Fruit fly (Drosophila melanogaster): ENCODE results near the gene WDR79.

WDR79 gene

DNA sequence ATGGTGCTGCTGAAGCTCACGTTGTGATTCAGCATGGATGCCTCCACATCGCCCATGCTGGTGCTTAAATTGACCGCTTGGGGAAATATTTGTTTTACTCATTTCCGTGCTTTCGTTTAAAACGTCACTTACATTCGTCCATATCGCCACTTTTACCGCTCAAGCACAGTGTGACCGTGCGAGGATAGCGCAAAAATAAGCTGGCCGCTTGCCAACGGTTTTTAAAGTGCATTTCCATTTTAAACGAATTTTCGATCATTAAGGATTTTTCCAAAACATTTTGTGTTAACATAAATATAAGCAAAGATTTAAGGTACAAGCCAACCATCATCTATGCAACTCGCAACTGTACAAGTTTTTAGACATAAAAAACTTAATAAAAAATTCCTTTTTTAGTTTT, at the start of gene WDR79:
Gene WDR79, minus strand, starts transcription at position 298 of the 400 bp plus-strand sequence.
- TF ChIP-seq CG32121 (GFP tag; IDR thresholded peaks at IDR 0.05) (no peak), CG34367 (tag; optimal IDR thresholded peaks at IDR 0.05) (no peak), Ets98B (GFP tag; IDR thresholded peaks at IDR 0.05) (no peak)

DNA sequence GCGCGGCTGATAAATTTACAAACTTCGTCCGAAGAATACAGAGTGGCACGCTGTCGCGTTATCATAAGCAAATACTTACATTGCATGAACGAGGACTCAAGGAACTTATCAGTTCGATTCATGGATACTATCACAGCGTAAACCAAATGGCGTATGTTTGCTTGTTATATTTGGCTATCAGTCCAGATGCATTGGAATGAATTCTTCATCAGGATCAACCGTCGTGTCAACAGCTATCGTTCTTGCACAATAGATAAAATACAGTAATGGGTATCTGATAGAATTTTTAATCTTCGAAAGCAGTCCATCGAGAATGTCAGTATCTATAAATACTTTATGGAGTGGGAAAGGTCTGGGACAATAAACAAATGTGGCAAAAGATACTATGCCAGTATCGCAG, 49.6 kb upstream of the WDR79 start:
- TF ChIP-seq CG10348 (GFP tag; IDR thresholded peaks at IDR 0.05) (no peak), fd96Ca (GFP tag; IDR thresholded peaks at IDR 0.05) (no peak), CG12605 (GFP tag; IDR thresholded peaks at IDR 0.05) (no peak)

DNA sequence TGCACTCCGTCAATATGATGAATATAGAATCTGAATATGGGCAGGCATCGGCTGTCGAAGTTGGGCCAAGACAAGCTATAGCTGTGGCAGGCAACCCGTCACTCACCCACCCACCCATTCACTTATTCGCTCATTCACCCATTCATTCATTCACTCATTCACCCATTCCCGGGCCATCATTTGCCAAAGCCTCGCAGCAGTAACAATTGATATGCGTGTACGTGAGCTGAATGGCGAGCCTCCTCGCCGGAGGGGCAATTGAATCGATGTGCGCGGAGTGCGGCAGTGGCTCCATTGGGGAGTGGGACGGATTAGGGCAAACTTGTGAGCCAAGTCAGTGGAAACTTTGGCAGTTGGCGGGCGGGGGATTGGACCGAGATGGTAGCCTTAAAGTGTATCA, 48.8 kb upstream of the WDR79 start:
- TF ChIP-seq CG32121 (GFP tag; IDR thresholded peaks at IDR 0.05) = no peak
- no peak for TF ChIP-seq CG10348 (GFP tag; IDR thresholded peaks at IDR 0.05)
- no peak for TF ChIP-seq CG17806 (tag; optimal IDR thresholded peaks at IDR 0.05)
- TF ChIP-seq Pif1A (GFP tag; optimal IDR thresholded peaks at IDR 0.05) = no peak
- no peak for TF ChIP-seq CG12605 (GFP tag; IDR thresholded peaks at IDR 0.05)
- no peak for TF ChIP-seq CG8159 (tag; optimal IDR thresholded peaks at IDR 0.05)
- no peak for TF ChIP-seq CG8301 (tag; optimal IDR thresholded peaks at IDR 0.05)
- TF ChIP-seq CG14655 (GFP tag; optimal IDR thresholded peaks at IDR 0.05) = no peak
- TF ChIP-seq CG15710 (tag; optimal IDR thresholded peaks at IDR 0.05) = no peak
- TF ChIP-seq EcR (GFP tag; optimal IDR thresholded peaks at IDR 0.05) = no peak
- no peak for TF ChIP-seq rn (GFP tag; IDR thresholded peaks at IDR 0.05)
- no peak for TF ChIP-seq Snoo (tag; optimal IDR thresholded peaks at IDR 0.05)
- TF ChIP-seq Ets98B (GFP tag; IDR thresholded peaks at IDR 0.05) = no peak
- no peak for TF ChIP-seq CG13204 (GFP tag; optimal IDR thresholded peaks at IDR 0.05)
- TF ChIP-seq CG9948 (tag; optimal IDR thresholded peaks at IDR 0.05) = no peak
- TF ChIP-seq Pif1B (GFP tag; optimal IDR thresholded peaks at IDR 0.05) = no peak
- no peak for TF ChIP-seq CG4496 (GFP tag; IDR thresholded peaks at IDR 0.05)
- no peak for TF ChIP-seq CG34367 (tag; optimal IDR thresholded peaks at IDR 0.05)
- TF ChIP-seq fd96Ca (GFP tag; IDR thresholded peaks at IDR 0.05) = no peak

DNA sequence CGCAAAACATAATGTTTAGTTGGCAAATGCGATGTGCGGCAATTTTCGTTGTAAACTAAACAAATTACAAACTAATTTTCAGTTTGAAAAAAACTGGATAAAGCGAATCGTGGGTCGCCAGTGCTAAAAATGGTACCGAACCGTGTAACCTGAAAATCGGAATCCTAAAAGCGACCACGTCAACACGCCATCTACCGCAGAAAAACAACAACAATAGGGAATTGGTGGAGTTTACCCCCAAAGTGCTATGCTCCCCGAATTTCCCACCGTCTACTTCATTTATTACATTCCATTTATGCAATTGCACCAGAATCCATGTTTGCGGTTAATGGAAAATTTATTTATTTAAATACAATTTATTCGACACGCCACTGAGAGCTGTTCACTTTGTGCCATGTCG, 45.4 kb upstream of the WDR79 start:
- no peak for TF ChIP-seq gl (tag; optimal IDR thresholded peaks at IDR 0.05)
- TF ChIP-seq Pif1B (GFP tag; optimal IDR thresholded peaks at IDR 0.05) = no peak
- TF ChIP-seq CG15710 (tag; optimal IDR thresholded peaks at IDR 0.05) = no peak
- no peak for TF ChIP-seq CG17806 (tag; optimal IDR thresholded peaks at IDR 0.05)
- TF ChIP-seq Snoo (tag; optimal IDR thresholded peaks at IDR 0.05) = no peak
- TF ChIP-seq CG13204 (GFP tag; optimal IDR thresholded peaks at IDR 0.05) = no peak
- TF ChIP-seq CG34367 (tag; optimal IDR thresholded peaks at IDR 0.05) = no peak

DNA sequence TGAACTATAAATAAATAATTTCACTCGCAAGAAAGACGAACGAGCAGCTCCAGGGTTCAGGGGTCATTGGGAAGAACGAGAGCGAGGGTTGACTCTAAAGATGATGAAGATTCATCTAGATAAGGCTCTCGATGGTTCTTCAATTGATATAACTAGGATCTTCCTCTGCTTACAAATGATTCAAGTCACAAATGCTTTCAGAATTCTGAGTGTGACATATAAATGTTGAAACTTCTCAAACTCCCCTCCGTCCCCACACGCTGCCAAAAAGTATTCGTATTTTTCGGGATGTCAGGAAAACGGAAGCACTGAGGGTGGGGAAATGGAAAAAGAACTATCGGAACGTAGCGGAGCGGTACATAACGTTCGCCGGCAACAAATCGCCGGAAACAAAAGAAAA, 43.6 kb upstream of the WDR79 start:
- TF ChIP-seq CG8159 (tag; optimal IDR thresholded peaks at IDR 0.05) = no peak
- no peak for TF ChIP-seq CG12605 (GFP tag; IDR thresholded peaks at IDR 0.05)
- TF ChIP-seq Snoo (tag; optimal IDR thresholded peaks at IDR 0.05) = no peak
- no peak for TF ChIP-seq gl (tag; optimal IDR thresholded peaks at IDR 0.05)
- TF ChIP-seq CG4496 (GFP tag; IDR thresholded peaks at IDR 0.05) = no peak
- TF ChIP-seq Ets98B (GFP tag; IDR thresholded peaks at IDR 0.05) = no peak
- no peak for TF ChIP-seq fd96Ca (GFP tag; IDR thresholded peaks at IDR 0.05)
- TF ChIP-seq CG9948 (tag; optimal IDR thresholded peaks at IDR 0.05) = no peak
- no peak for TF ChIP-seq Pif1A (GFP tag; optimal IDR thresholded peaks at IDR 0.05)

DNA sequence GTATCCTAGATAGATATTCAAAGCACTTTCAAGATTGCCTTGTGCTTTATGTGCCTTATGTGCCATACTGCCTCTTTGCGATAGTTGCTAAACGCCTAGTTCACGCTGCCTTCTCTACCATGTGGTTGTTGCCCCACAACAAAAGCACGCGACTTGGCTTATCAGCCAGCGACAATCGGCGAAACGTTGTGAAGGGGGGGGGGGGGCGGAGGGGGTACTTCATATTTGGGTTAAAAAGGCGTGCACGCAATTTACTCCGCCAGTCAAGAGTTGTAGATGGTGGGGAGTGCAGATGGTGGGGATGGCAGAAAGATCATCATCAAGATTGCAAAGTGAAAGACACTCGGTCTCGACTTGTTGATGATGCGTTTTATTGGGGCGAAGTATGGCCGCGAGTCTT, 41.5 kb upstream of the WDR79 start:
- TF ChIP-seq CG34367 (tag; optimal IDR thresholded peaks at IDR 0.05) (no peak), CG13204 (GFP tag; optimal IDR thresholded peaks at IDR 0.05) (peak; percentile 8)

DNA sequence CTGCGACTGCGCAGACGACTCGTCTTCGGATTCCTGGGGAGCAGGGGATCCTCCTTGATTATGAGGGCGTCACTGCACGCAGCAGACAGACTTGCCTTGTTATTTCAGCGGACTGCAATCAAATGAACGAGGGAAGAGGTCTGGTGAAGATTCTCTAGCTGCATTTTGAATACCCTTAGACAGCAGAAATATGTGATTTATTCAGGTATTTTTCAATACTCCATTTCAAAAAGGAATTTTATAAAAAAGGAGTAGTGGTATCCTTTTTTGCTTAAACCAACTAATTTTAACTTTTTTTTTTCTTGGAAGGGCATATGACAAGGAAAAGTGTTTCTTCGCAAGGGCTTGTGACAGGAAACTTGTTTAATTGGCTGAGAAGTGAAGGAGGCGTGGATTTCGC, 38.1 kb upstream of the WDR79 start:
- peak; percentile 29 for TF ChIP-seq gl (tag; optimal IDR thresholded peaks at IDR 0.05)
- TF ChIP-seq Ets98B (GFP tag; IDR thresholded peaks at IDR 0.05) = no peak
- peak; percentile 78 for TF ChIP-seq CG15710 (tag; optimal IDR thresholded peaks at IDR 0.05)
- no peak for TF ChIP-seq CG12605 (GFP tag; IDR thresholded peaks at IDR 0.05)
- no peak for TF ChIP-seq CG32121 (GFP tag; IDR thresholded peaks at IDR 0.05)
- TF ChIP-seq CG8301 (tag; optimal IDR thresholded peaks at IDR 0.05) = peak; percentile 1
- TF ChIP-seq EcR (GFP tag; optimal IDR thresholded peaks at IDR 0.05) = peak; percentile 5
- peak; percentile 44 for TF ChIP-seq Pif1A (GFP tag; optimal IDR thresholded peaks at IDR 0.05)
- TF ChIP-seq CG4496 (GFP tag; IDR thresholded peaks at IDR 0.05) = no peak
- no peak for TF ChIP-seq rn (GFP tag; IDR thresholded peaks at IDR 0.05)
- peak; percentile 62 for TF ChIP-seq CG34367 (tag; optimal IDR thresholded peaks at IDR 0.05)
- TF ChIP-seq CG8159 (tag; optimal IDR thresholded peaks at IDR 0.05) = peak; percentile 84
- peak; percentile 52 for TF ChIP-seq Pif1B (GFP tag; optimal IDR thresholded peaks at IDR 0.05)
- peak; percentile 40 for TF ChIP-seq CG14655 (GFP tag; optimal IDR thresholded peaks at IDR 0.05)
- peak; percentile 75 for TF ChIP-seq CG17806 (tag; optimal IDR thresholded peaks at IDR 0.05)
- TF ChIP-seq CG9948 (tag; optimal IDR thresholded peaks at IDR 0.05) = peak; percentile 74
- TF ChIP-seq D1 (tag; optimal IDR thresholded peaks at IDR 0.05) = no peak
- peak; percentile 48 for TF ChIP-seq Snoo (tag; optimal IDR thresholded peaks at IDR 0.05)

DNA sequence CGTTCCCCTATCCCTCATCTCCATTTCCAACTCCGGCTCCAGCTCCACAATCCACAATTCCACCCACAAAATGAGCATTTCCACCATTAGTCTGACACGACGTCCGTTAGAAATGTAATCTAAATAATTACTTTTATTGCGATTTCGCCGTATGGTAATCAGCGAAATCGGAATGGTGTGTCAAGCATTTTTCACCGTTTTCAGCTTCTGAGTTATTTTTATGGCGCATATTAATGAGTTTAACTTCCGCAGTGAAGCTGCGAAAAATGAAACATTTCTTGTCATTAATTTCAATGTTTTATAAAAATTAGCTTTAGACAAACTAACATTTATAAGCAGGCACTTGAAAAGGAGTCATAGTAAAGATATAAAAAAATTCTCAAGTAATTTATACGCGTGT, 32.5 kb upstream of the WDR79 start, which contains the start of gene CG13989:
Gene CG13989, plus strand, starts transcription at position 301 of the 400 bp plus-strand sequence.
- TF ChIP-seq CG32121 (GFP tag; IDR thresholded peaks at IDR 0.05) (no peak), gl (tag; optimal IDR thresholded peaks at IDR 0.05) (no peak)
